Worm (Caenorhabditis elegans): Measurements from ENCODE around the gene str-185.

DNA sequence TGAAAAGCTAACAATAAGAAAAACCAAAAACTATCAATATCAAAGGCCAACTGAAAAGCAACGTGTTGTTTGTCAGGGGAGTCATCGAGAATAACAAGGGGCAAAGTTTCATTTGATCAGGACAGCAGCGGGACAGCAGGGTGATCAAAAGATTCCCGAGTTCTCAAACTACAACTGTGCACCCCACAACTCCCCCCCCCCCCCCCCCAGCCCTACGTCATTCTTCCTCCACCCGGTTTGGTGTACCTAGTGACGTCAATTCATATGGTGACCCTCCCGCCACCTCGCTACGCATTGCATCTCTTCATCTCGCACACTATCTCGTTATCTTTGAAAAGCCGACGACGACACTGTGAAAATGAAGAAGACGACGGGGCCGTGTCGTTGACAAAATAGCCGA lies 44.0 kb upstream of the str-185 start:
- TF ChIP-seq flh-1 (GFP tag; optimal IDR thresholded peaks at IDR 0.05), result no peak
- TF ChIP-seq mep-1 (tag; optimal IDR thresholded peaks at IDR 0.05), result no peak
- no peak for TF ChIP-seq sptf-1 (tag; optimal IDR thresholded peaks at IDR 0.05)

All from whole organism, mixed stage, embryonic.